Worm (Caenorhabditis elegans): ENCODE data around the gene T24E12.11.

The T24E12.11 gene

ce11 chrII:3779463-3779862 is at the start of gene T24E12.11:
Gene T24E12.11 (minus strand): TSS chrII:3779563.
- no peak for TF ChIP-seq madf-5 (GFP tag; IDR thresholded peaks at IDR 0.05)
- TF ChIP-seq dmd-6 (GFP tag; IDR thresholded peaks at IDR 0.05): no peak
- no peak for TF ChIP-seq gei-8 (GFP tag; optimal IDR thresholded peaks at IDR 0.05)
- no peak for TF ChIP-seq daf-12 (tag; optimal IDR thresholded peaks at IDR 0.05)
- no peak for TF ChIP-seq dve-1 (tag; optimal IDR thresholded peaks at IDR 0.05; ENCODE audit: insufficient read depth)
- no peak for TF ChIP-seq F10B5.3 (tag; optimal IDR thresholded peaks at IDR 0.05)
- TF ChIP-seq ctbp-1 (GFP tag; IDR thresholded peaks at IDR 0.05): no peak
- TF ChIP-seq Y5F2A.4 (GFP tag; optimal IDR thresholded peaks at IDR 0.05): no peak
- no peak for TF ChIP-seq jun-1 (tag; optimal IDR thresholded peaks at IDR 0.05)
- TF ChIP-seq D1046.2 (GFP tag; IDR thresholded peaks at IDR 0.05): no peak

- no peak for TF ChIP-seq F26F4.8 (GFP tag; conservative IDR thresholded peaks at IDR 0.05)
- no peak for TF ChIP-seq ceh-62 (tag; optimal IDR thresholded peaks at IDR 0.05)
- no peak for TF ChIP-seq F37D6.2 (tag; optimal IDR thresholded peaks at IDR 0.05)
- no peak for TF ChIP-seq nhr-6 (tag; optimal IDR thresholded peaks at IDR 0.05)
- peak; percentile 88 for TF ChIP-seq aha-1 (tag)
These were observed 48.4 kb upstream of the T24E12.11 start, which contains the start of gene F54D10.8 for ce11 chrII:3827801-3828200. Gene F54D10.8 (minus strand): TSS chrII:3827901.

- no peak for TF ChIP-seq dmd-6 (GFP tag; IDR thresholded peaks at IDR 0.05)
- TF ChIP-seq zip-11 (GFP tag; IDR thresholded peaks at IDR 0.05): no peak
- TF ChIP-seq spr-1 (tag; optimal IDR thresholded peaks at IDR 0.05): no peak
- no peak for TF ChIP-seq zip-2 (tag; optimal IDR thresholded peaks at IDR 0.05)
- no peak for TF ChIP-seq ceh-32 (tag; optimal IDR thresholded peaks at IDR 0.05; ENCODE audit: poor library complexity)
These were observed 44.5 kb upstream of the T24E12.11 start, which contains the start of gene skr-15 for ce11 chrII:3823855-3824254. Gene skr-15 (plus strand): TSS chrII:3824155.

ce11 chrII:3821248-3821647 is 41.9 kb upstream of the T24E12.11 start, which contains the start of gene F54D10.7:
Gene F54D10.7 (minus strand): TSS chrII:3821296.
- TF ChIP-seq lir-3 (tag; optimal IDR thresholded peaks at IDR 0.05) (no peak), saeg-2 (GFP tag; IDR thresholded peaks at IDR 0.05) (no peak), zfp-2 (tag; optimal IDR thresholded peaks at IDR 0.05) (no peak), hlh-11 (tag; optimal IDR thresholded peaks at IDR 0.05) (no peak), gei-8 (GFP tag; optimal IDR thresholded peaks at IDR 0.05) (no peak), nhr-237 (tag; optimal IDR thresholded peaks at IDR 0.05) (no peak), nhr-42 (GFP tag; IDR thresholded peaks at IDR 0.05) (no peak), duxl-1 (tag; optimal IDR thresholded peaks at IDR 0.05; ENCODE audit: poor library complexity) (no peak), Y105C5A.15 (GFP tag; IDR thresholded peaks at IDR 0.05) (no peak), tag-97 (GFP tag; IDR thresholded peaks at IDR 0.05) (no peak)

- TF ChIP-seq mxl-3 (GFP tag; optimal IDR thresholded peaks at IDR 0.05) (peak; percentile 7), egl-43 (GFP tag; IDR thresholded peaks at IDR 0.05) (0 out of 2 replicates have a peak, but pooled peaks have one; percentile 26), set-16 (GFP tag; IDR thresholded peaks at IDR 0.05) (peak; percentile 32; the same call in 1 of the 2 replicates), aha-1 (tag) (peak; percentile 98), hmg-1.1 (GFP tag; IDR thresholded peaks at IDR 0.05) (0 out of 2 replicates have a peak, but pooled peaks have one; percentile 17)
These were observed 37.0 kb upstream of the T24E12.11 start, which contains the start of gene fbxa-24 for ce11 chrII:3816251-3816849. Gene fbxa-24 (plus strand): TSS chrII:3816526.

Data from whole organism, L4 larva.